Worm (Caenorhabditis elegans): ENCODE measurements around the gene nsph-3.1.

ce11 chrIV:10970333-10970732, 20.7 kb downstream of the nsph-3.1 start:
- TF ChIP-seq ref-1 (GFP tag; conservative IDR thresholded peaks at IDR 0.05) (no peak), ztf-23 (GFP tag; IDR thresholded peaks at IDR 0.05) (no peak), klf-2 (GFP tag; conservative IDR thresholded peaks at IDR 0.05) (no peak)
